Worm (Caenorhabditis elegans) whole organism, early embryonic: ENCODE measurements around the gene cytb-5.1.

Experiments
- B0310.2 ChIP-seq: sonication (generic microtip); optimal IDR thresholded peaks from 2 replicates; lab custom pipeline; 2016; ENCODE audit warnings: mild to moderate bottlenecking, missing genetic modification characterization, missing compliant biosample characterization
- F13C5.2 ChIP-seq: sonication (generic microtip); optimal IDR thresholded peaks from 2 replicates; lab custom pipeline; 2017; ENCODE audit warnings: mild to moderate bottlenecking, missing genetic modification characterization, inconsistent platforms, missing compliant biosample characterization
- aly-1 ChIP-seq: sonication (generic microtip); optimal IDR thresholded peaks from 2 replicates; lab custom pipeline; 2016; ENCODE audit warnings: missing genetic modification characterization, missing compliant biosample characterization
- ama-1 ChIP-seq: fragments of 150-350 bp; optimal IDR thresholded peaks from 2 replicates; lab custom pipeline; 2014
- ceh-13 ChIP-seq: fragments of 200-800 bp; sonication (Bioruptor generic); optimal IDR thresholded peaks from 2 replicates; lab custom pipeline; 2018; ENCODE audit warnings: mild to moderate bottlenecking, missing genetic modification characterization, missing compliant biosample characterization
- ceh-36 ChIP-seq: sonication (generic microtip); optimal IDR thresholded peaks from 2 replicates; lab custom pipeline; 2016; ENCODE audit warnings: missing genetic modification characterization, inconsistent platforms, missing compliant biosample characterization
- ets-7 ChIP-seq: sonication (generic microtip); optimal IDR thresholded peaks from 2 replicates; lab custom pipeline; 2016; ENCODE audit warnings: missing genotype, missing genetic modification characterization, missing compliant biosample characterization
- flt-1 ChIP-seq: fragments of 200-800 bp; sonication (Bioruptor generic); IDR thresholded peaks from 2 replicates; pipeline ENCODE4 v1.3.6; 2022; ENCODE audit warnings: missing genetic modification characterization, missing compliant biosample characterization
- hmbx-1 ChIP-seq: sonication (generic microtip); optimal IDR thresholded peaks from 2 replicates; lab custom pipeline; 2016; ENCODE audit warnings: mild to moderate bottlenecking, missing genetic modification characterization, missing compliant biosample characterization
- hmg-4 ChIP-seq: fragments of 200-800 bp; sonication (Bioruptor generic); optimal IDR thresholded peaks from 2 replicates; lab custom pipeline; 2018; ENCODE audit warnings: mild to moderate bottlenecking, missing genetic modification characterization, missing compliant biosample characterization
- hnd-1 ChIP-seq: sonication (generic microtip); optimal IDR thresholded peaks from 2 replicates; lab custom pipeline; 2016; ENCODE audit warnings: missing genetic modification characterization, missing compliant biosample characterization
- pes-1 ChIP-seq: fragments of 200-800 bp; sonication (Bioruptor generic); IDR thresholded peaks from 2 replicates; pipeline ENCODE4 v1.3.6; 2022; ENCODE audit warnings: missing genetic modification reagents, missing genetic modification characterization, missing compliant biosample characterization
- scrt-1 ChIP-seq: fragments of 200-800 bp; sonication (Bioruptor generic); IDR thresholded peaks from 2 replicates; pipeline ENCODE4 v1.3.6; 2022; ENCODE audit warnings: missing genetic modification characterization, missing compliant biosample characterization
- sea-1 ChIP-seq: fragments of 200-800 bp; sonication (Bioruptor generic); conservative IDR thresholded peaks from 2 replicates; pipeline ENCODE4 v1.3.6; 2022; ENCODE audit warnings: missing genetic modification characterization, missing compliant biosample characterization
- tbx-11 ChIP-seq: fragments of 200-800 bp; sonication (Bioruptor generic); IDR thresholded peaks from 2 replicates; pipeline ENCODE4 v1.3.6; 2022; ENCODE audit warnings: missing genetic modification characterization, missing compliant biosample characterization
- tbx-37 ChIP-seq: fragments of 200-800 bp; sonication (Bioruptor generic); conservative IDR thresholded peaks from 2 replicates; pipeline ENCODE4 v1.3.6; 2022; ENCODE audit warnings: missing genetic modification reagents, missing genetic modification characterization, missing compliant biosample characterization
- tra-4 ChIP-seq: sonication (generic microtip); optimal IDR thresholded peaks from 2 replicates; lab custom pipeline; 2017; ENCODE audit warnings: missing genetic modification characterization, missing compliant biosample characterization

The cytb-5.1 gene

DNA sequence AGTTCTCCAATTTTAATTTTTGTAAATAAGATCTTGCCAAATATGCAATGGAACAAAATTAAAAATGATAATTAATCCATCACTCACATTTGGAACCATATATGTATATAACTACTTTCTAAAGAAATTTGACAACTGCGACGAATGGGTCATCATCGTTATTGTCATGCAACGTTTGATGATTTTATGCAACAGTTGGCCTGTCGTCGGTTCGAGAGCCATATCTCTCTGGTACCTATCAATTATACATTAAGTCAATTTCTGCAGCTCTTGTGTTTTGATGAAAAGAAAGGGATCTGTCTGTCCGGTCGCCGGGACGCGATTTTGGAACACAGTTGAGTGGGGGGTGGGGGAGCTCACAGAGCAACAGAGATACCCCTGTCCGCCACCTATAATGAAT lies 37.6 kb downstream of the cytb-5.1 start:
- TF ChIP-seq ceh-36 (tag; lab: Kevin White, UChicago) = no peak
- TF ChIP-seq hnd-1 (tag; lab: Kevin White, UChicago) = no peak
- no peak for TF ChIP-seq B0310.2 (tag; lab: Kevin White, UChicago)
- TF ChIP-seq ceh-13 (GFP tag; lab: Kevin White, UChicago) = no peak
- TF ChIP-seq pes-1 (GFP tag; lab: Robert Waterston, UW) = no peak
- no peak for TF ChIP-seq scrt-1
- no peak for TF ChIP-seq sea-1 (GFP tag; lab: Robert Waterston, UW)
- no peak for TF ChIP-seq tra-4 (tag; lab: Kevin White, UChicago)
- TF ChIP-seq ama-1 (lab: Kevin White, UChicago) = no peak
- TF ChIP-seq ets-7 (tag; lab: Kevin White, UChicago) = no peak

DNA sequence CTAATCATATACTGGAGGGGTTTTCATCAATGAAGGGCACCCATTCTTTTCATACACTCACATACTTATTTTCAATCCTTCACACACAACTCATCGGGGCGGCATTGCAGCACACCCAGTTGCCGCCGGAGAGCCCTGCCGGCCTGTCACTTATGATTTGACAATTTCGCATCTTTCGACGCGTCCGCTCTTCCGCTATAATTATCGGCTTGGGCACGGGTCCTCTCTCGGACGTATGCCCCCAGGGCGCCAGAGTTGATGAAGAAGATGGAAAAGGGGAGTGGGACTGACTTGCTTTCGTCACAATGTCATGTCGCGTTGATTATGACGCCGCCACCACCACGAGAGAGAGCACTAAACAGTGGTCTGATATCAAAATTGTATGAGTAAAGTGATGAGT lies 42.6 kb downstream of the cytb-5.1 start:
- TF ChIP-seq ama-1 (lab: Kevin White, UChicago) (no peak), hnd-1 (tag; lab: Kevin White, UChicago) (no peak), hmbx-1 (tag; lab: Kevin White, UChicago) (no peak), ceh-36 (tag; lab: Kevin White, UChicago) (no peak), scrt-1 (no peak), pes-1 (GFP tag; lab: Robert Waterston, UW) (no peak), tbx-11 (GFP tag; lab: Robert Waterston, UW) (no peak), sea-1 (GFP tag; lab: Robert Waterston, UW) (no peak), aly-1 (tag; lab: Kevin White, UChicago) (no peak), B0310.2 (tag; lab: Kevin White, UChicago) (no peak), tbx-37 (GFP tag; lab: Robert Waterston, UW) (no peak), F13C5.2 (tag; lab: Kevin White, UChicago) (no peak), tra-4 (tag; lab: Kevin White, UChicago) (no peak), hmg-4 (GFP tag; lab: Kevin White, UChicago) (no peak), ceh-13 (GFP tag; lab: Kevin White, UChicago) (no peak), flt-1 (GFP tag; lab: Robert Waterston, UW) (no peak), ets-7 (tag; lab: Kevin White, UChicago) (no peak)

DNA sequence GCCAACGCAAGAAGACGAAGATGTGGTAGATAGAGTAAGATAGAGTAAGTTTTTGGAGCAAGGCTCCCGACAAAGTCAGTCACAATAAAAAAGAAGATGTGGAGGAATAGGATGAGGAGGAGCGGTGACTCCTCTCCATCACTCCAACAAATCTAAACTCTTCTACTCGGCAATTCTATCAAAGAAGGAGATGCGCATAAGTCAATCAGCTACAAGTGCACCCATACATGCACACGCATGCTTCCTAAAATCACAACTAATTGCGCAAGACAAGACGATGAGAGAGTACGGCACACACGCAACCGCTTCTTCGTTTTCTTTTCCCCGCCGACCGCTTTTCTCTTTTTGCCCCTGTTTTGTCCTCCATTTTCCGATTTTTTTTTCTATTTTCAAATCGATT lies 45.9 kb downstream of the cytb-5.1 start:
- TF ChIP-seq tra-4 (tag; lab: Kevin White, UChicago) (no peak), hmbx-1 (tag; lab: Kevin White, UChicago) (no peak), tbx-37 (GFP tag; lab: Robert Waterston, UW) (no peak), hmg-4 (GFP tag; lab: Kevin White, UChicago) (no peak), flt-1 (GFP tag; lab: Robert Waterston, UW) (no peak), scrt-1 (no peak), B0310.2 (tag; lab: Kevin White, UChicago) (no peak), sea-1 (GFP tag; lab: Robert Waterston, UW) (no peak), hnd-1 (tag; lab: Kevin White, UChicago) (no peak), ceh-13 (GFP tag; lab: Kevin White, UChicago) (no peak), F13C5.2 (tag; lab: Kevin White, UChicago) (no peak), pes-1 (GFP tag; lab: Robert Waterston, UW) (no peak)

DNA sequence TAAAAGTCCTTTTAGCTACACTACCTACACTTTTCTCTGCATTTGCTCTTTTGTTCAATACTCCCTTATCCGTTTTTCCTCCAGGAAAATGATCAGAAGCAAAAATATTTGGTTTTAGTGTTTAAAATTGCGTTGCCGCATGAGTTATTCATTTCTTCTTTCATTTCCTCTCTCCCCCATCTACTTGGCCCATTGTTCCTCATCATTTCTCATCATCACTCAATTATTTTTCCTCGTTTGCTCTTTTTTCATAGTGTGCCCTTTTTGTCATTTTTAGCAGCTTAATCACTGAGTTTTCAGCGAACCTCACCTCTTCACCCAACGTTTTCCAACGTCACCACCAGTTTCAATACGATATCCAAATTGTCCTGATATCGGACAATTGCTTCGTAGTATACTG lies 47.5 kb downstream of the cytb-5.1 start, which contains the start of gene dyc-1:
TSS of gene dyc-1 (plus strand) at position 301 of the 400 bp plus-strand sequence.
- TF ChIP-seq ama-1 (lab: Kevin White, UChicago) = no peak
- no peak for TF ChIP-seq tra-4 (tag; lab: Kevin White, UChicago)
- TF ChIP-seq hmg-4 (GFP tag; lab: Kevin White, UChicago) = no peak
- TF ChIP-seq aly-1 (tag; lab: Kevin White, UChicago) = no peak
- no peak for TF ChIP-seq ceh-36 (tag; lab: Kevin White, UChicago)
- TF ChIP-seq B0310.2 (tag; lab: Kevin White, UChicago) = no peak
- no peak for TF ChIP-seq ceh-13 (GFP tag; lab: Kevin White, UChicago)
- no peak for TF ChIP-seq hmbx-1 (tag; lab: Kevin White, UChicago)
- TF ChIP-seq scrt-1 = no peak
- TF ChIP-seq sea-1 (GFP tag; lab: Robert Waterston, UW) = no peak
- TF ChIP-seq hnd-1 (tag; lab: Kevin White, UChicago) = no peak
- TF ChIP-seq ets-7 (tag; lab: Kevin White, UChicago) = no peak
- no peak for TF ChIP-seq flt-1 (GFP tag; lab: Robert Waterston, UW)
